Fruit fly (Drosophila melanogaster) whole organism, embryonic: ENCODE data around the gene Tnks.

Experiments used
- Atf3 ChIP-seq: fragments of 200-800 bp; sonication (Bioruptor generic); optimal IDR thresholded peaks from 3 replicates; lab custom pipeline; 2016; ENCODE audit warnings: missing biosample characterization, missing genetic modification characterization
- BEAF-32 ChIP-seq: fragments of 200-800 bp; sonication (Bioruptor generic); optimal IDR thresholded peaks from 3 replicates; lab custom pipeline; 2017; ENCODE audit warnings: missing biosample characterization, missing genetic modification characterization, mild to moderate bottlenecking, moderate library complexity, missing genetic modification reagents
- Bgb ChIP-seq: fragments of 200-800 bp; sonication (Bioruptor generic); IDR thresholded peaks from 2 replicates; pipeline ENCODE4 v1.3.6; 2022; ENCODE audit warnings: missing biosample characterization, missing genetic modification characterization; ENCODE audit not compliant: partially characterized antibody
- BtbVII ChIP-seq: fragments of 200-800 bp; sonication (Bioruptor generic); optimal IDR thresholded peaks from 3 replicates; lab custom pipeline; 2017; ENCODE audit warnings: missing biosample characterization, mild to moderate bottlenecking, missing genetic modification characterization
- CG11247 ChIP-seq: fragments of 200-800 bp; sonication (Bioruptor generic); IDR thresholded peaks from 2 replicates; pipeline ENCODE4 v1.3.6; 2022; ENCODE audit warnings: missing biosample characterization, missing genetic modification characterization
- CG11504 ChIP-seq: fragments of 200-800 bp; sonication (Bioruptor generic); optimal IDR thresholded peaks from 3 replicates; lab custom pipeline; 2019; ENCODE audit warnings: missing biosample characterization, mild to moderate bottlenecking, missing genetic modification characterization, moderate library complexity
- CG12659 ChIP-seq: fragments of 200-800 bp; sonication (Bioruptor generic); optimal IDR thresholded peaks from 3 replicates; lab custom pipeline; 2017; ENCODE audit warnings: mild to moderate bottlenecking, missing biosample characterization, missing genetic modification reagents, missing genetic modification characterization
- CG12769 ChIP-seq: fragments of 200-800 bp; sonication (Bioruptor generic); optimal IDR thresholded peaks from 2 replicates; lab custom pipeline; 2019; ENCODE audit warnings: missing biosample characterization, mild to moderate bottlenecking, missing genetic modification characterization, moderate library complexity
- CG13424 ChIP-seq: fragments of 200-800 bp; sonication (Bioruptor generic); optimal IDR thresholded peaks from 2 replicates; lab custom pipeline; 2019; ENCODE audit warnings: missing biosample characterization, mild to moderate bottlenecking, missing genetic modification characterization, moderate library complexity
- CG14014 ChIP-seq: fragments of 200-800 bp; sonication (Bioruptor generic); IDR thresholded peaks from 2 replicates; pipeline ENCODE4 v1.3.6; 2022; ENCODE audit warnings: missing biosample characterization, missing genetic modification characterization
- CG14667 ChIP-seq: fragments of 200-800 bp; sonication (Bioruptor generic); IDR thresholded peaks from 2 replicates; pipeline ENCODE4 v1.3.6; 2022; ENCODE audit warnings: missing biosample characterization, missing genetic modification characterization
- CG17359 ChIP-seq: fragments of 200-800 bp; sonication (Bioruptor generic); optimal IDR thresholded peaks from 3 replicates; lab custom pipeline; 2018; ENCODE audit warnings: missing biosample characterization, mild to moderate bottlenecking, missing genetic modification characterization, moderate library complexity
- CG17802 ChIP-seq: fragments of 200-800 bp; sonication (Bioruptor generic); optimal IDR thresholded peaks from 2 replicates; lab custom pipeline; 2018; ENCODE audit warnings: missing biosample characterization, mild to moderate bottlenecking, missing genetic modification characterization, moderate library complexity
- CG1832 ChIP-seq: fragments of 200-800 bp; sonication (Bioruptor generic); optimal IDR thresholded peaks from 2 replicates; lab custom pipeline; 2017; ENCODE audit warnings: missing biosample characterization, mild to moderate bottlenecking, missing genetic modification characterization, inconsistent platforms
- CG18476 ChIP-seq: fragments of 200-800 bp; sonication (Bioruptor generic); optimal IDR thresholded peaks from 2 replicates; lab custom pipeline; 2016; ENCODE audit warnings: missing biosample characterization, mild to moderate bottlenecking, missing genetic modification characterization
- CG2116 ChIP-seq: fragments of 200-800 bp; sonication (Bioruptor generic); optimal IDR thresholded peaks from 3 replicates; lab custom pipeline; 2018; ENCODE audit warnings: missing biosample characterization, mild to moderate bottlenecking, missing genetic modification characterization
- CG3065 ChIP-seq: fragments of 200-800 bp; sonication (Bioruptor generic); optimal IDR thresholded peaks from 2 replicates; lab custom pipeline; 2016; ENCODE audit warnings: missing biosample characterization, missing genetic modification characterization
- CG31441 ChIP-seq: fragments of 200-800 bp; sonication (Bioruptor generic); IDR thresholded peaks from 2 replicates; pipeline ENCODE4 v1.3.6; 2022; ENCODE audit warnings: missing biosample characterization, missing genetic modification characterization
- CG34422 ChIP-seq: fragments of 200-800 bp; sonication (Bioruptor generic); IDR thresholded peaks from 3 replicates; pipeline ENCODE4 v1.3.6; 2022; ENCODE audit warnings: missing biosample characterization, missing genetic modification characterization
- CG6683 ChIP-seq: fragments of 200-800 bp; sonication (Bioruptor generic); optimal IDR thresholded peaks from 2 replicates; lab custom pipeline; 2017; ENCODE audit warnings: missing biosample characterization, mild to moderate bottlenecking, missing genetic modification characterization, missing genetic modification reagents
- CG7839 ChIP-seq: fragments of 200-800 bp; sonication (Bioruptor generic); optimal IDR thresholded peaks from 3 replicates; lab custom pipeline; 2018; ENCODE audit warnings: missing biosample characterization, mild to moderate bottlenecking, missing genetic modification characterization, moderate library complexity
- CG9437 ChIP-seq: fragments of 200-800 bp; sonication (Bioruptor generic); optimal IDR thresholded peaks from 2 replicates; lab custom pipeline; 2018; ENCODE audit warnings: missing biosample characterization, mild to moderate bottlenecking, missing genetic modification characterization
- CoRest ChIP-seq: fragments of 200-800 bp; sonication (Bioruptor generic); optimal IDR thresholded peaks from 3 replicates; lab custom pipeline; 2018; ENCODE audit warnings: missing biosample characterization, mild to moderate bottlenecking, missing genetic modification characterization, moderate library complexity
- CrebB ChIP-seq: fragments of 200-800 bp; sonication (Bioruptor generic); optimal IDR thresholded peaks from 3 replicates; lab custom pipeline; 2018; ENCODE audit warnings: missing biosample characterization, mild to moderate bottlenecking, missing genetic modification characterization
- Dll ChIP-seq: fragments of 200-800 bp; sonication (Bioruptor generic); IDR thresholded peaks from 4 replicates; pipeline ENCODE4 v1.3.6; 2022; ENCODE audit warnings: missing biosample characterization, missing genetic modification characterization; ENCODE audit not compliant: partially characterized antibody
- Ets65A ChIP-seq: fragments of 200-800 bp; sonication (Bioruptor generic); peaks from one replicate; lab custom pipeline; 2016; ENCODE audit warnings: missing biosample characterization, missing genetic modification characterization
- H15 ChIP-seq: fragments of 200-800 bp; sonication (Bioruptor generic); IDR thresholded peaks from 3 replicates; pipeline ENCODE4 v1.3.6; 2022; ENCODE audit warnings: missing biosample characterization, missing genetic modification characterization
- NK7.1 ChIP-seq: fragments of 200-800 bp; sonication (Bioruptor generic); optimal IDR thresholded peaks from 3 replicates; lab custom pipeline; 2016; ENCODE audit warnings: missing biosample characterization, missing genetic modification characterization
- NfI ChIP-seq: fragments of 200-800 bp; sonication (Bioruptor generic); optimal IDR thresholded peaks from 3 replicates; lab custom pipeline; 2018; ENCODE audit warnings: missing biosample characterization, mild to moderate bottlenecking, missing genetic modification characterization, moderate library complexity
- Oaz ChIP-seq: fragments of 200-800 bp; sonication (Bioruptor generic); IDR thresholded peaks from 2 replicates; pipeline ENCODE4 v1.3.6; 2022; ENCODE audit warnings: missing biosample characterization, missing genetic modification characterization
- PHDP ChIP-seq: fragments of 200-800 bp; sonication (Bioruptor generic); optimal IDR thresholded peaks from 3 replicates; lab custom pipeline; 2018; ENCODE audit warnings: missing biosample characterization, mild to moderate bottlenecking, missing genetic modification characterization, moderate library complexity
- Sox102F ChIP-seq: fragments of 200-800 bp; sonication (Bioruptor generic); optimal IDR thresholded peaks from 2 replicates; lab custom pipeline; 2018; ENCODE audit warnings: missing biosample characterization, mild to moderate bottlenecking, missing genetic modification characterization, moderate library complexity
- Sry-β ChIP-seq: fragments of 200-800 bp; sonication (Bioruptor generic); optimal IDR thresholded peaks from 2 replicates; lab custom pipeline; 2018; ENCODE audit warnings: missing biosample characterization, mild to moderate bottlenecking, missing genetic modification characterization, moderate library complexity
- Ssrp ChIP-seq: fragments of 200-800 bp; sonication (Bioruptor generic); optimal IDR thresholded peaks from 2 replicates; lab custom pipeline; 2018; ENCODE audit warnings: missing biosample characterization, mild to moderate bottlenecking, missing genetic modification characterization, moderate library complexity
- aop ChIP-seq: fragments of 200-800 bp; sonication (Bioruptor generic); IDR thresholded peaks from 2 replicates; pipeline ENCODE4 v1.3.6; 2022; ENCODE audit warnings: missing biosample characterization, missing genetic modification characterization
- bowl ChIP-seq: fragments of 200-800 bp; sonication (Bioruptor generic); IDR thresholded peaks from 2 replicates; pipeline ENCODE4 v1.3.6; 2022; ENCODE audit warnings: missing biosample characterization, missing genetic modification characterization
- crc ChIP-seq: fragments of 200-800 bp; sonication (Bioruptor generic); optimal IDR thresholded peaks from 2 replicates; lab custom pipeline; 2016; ENCODE audit warnings: missing biosample characterization, missing genetic modification characterization
- dmrt11E ChIP-seq: fragments of 200-800 bp; sonication (Bioruptor generic); optimal IDR thresholded peaks from 3 replicates; lab custom pipeline; 2018; ENCODE audit warnings: missing biosample characterization, mild to moderate bottlenecking, missing genetic modification characterization, moderate library complexity
- dmrt99B ChIP-seq: fragments of 200-800 bp; sonication (Bioruptor generic); optimal IDR thresholded peaks from 2 replicates; lab custom pipeline; 2018; ENCODE audit warnings: missing biosample characterization, mild to moderate bottlenecking, missing genetic modification characterization, moderate library complexity
- gsb-n ChIP-seq: fragments of 200-800 bp; sonication (Bioruptor generic); optimal IDR thresholded peaks from 3 replicates; lab custom pipeline; 2018; ENCODE audit warnings: missing biosample characterization, mild to moderate bottlenecking, missing genetic modification characterization
- jing ChIP-seq: fragments of 200-800 bp; sonication (Bioruptor generic); optimal IDR thresholded peaks from 2 replicates; lab custom pipeline; 2018; ENCODE audit warnings: missing biosample characterization, mild to moderate bottlenecking, missing genetic modification characterization
- kni ChIP-seq: fragments of 200-800 bp; sonication (Bioruptor generic); optimal IDR thresholded peaks from 3 replicates; lab custom pipeline; 2017; ENCODE audit warnings: mild to moderate bottlenecking, missing biosample characterization, missing genetic modification reagents, missing genetic modification characterization
- mam ChIP-seq: fragments of 200-800 bp; sonication (Bioruptor generic); optimal IDR thresholded peaks from 3 replicates; lab custom pipeline; 2016; ENCODE audit warnings: missing biosample characterization, missing genetic modification characterization
- nmo ChIP-seq: fragments of 200-800 bp; sonication (Bioruptor generic); optimal IDR thresholded peaks from 2 replicates; lab custom pipeline; 2018; ENCODE audit warnings: missing biosample characterization, mild to moderate bottlenecking, missing genetic modification characterization, moderate library complexity
- row ChIP-seq: fragments of 200-800 bp; sonication (Bioruptor generic); IDR thresholded peaks from 3 replicates; pipeline ENCODE4 v1.3.6; 2022; ENCODE audit warnings: missing biosample characterization, missing genetic modification characterization
- sens-2 ChIP-seq: fragments of 200-800 bp; sonication (Bioruptor generic); IDR thresholded peaks from 2 replicates; pipeline ENCODE4 v1.3.6; 2022; ENCODE audit warnings: missing biosample characterization, missing genetic modification characterization
- tgo ChIP-seq: fragments of 200-800 bp; sonication (Bioruptor generic); IDR thresholded peaks from 3 replicates; pipeline ENCODE4 v1.3.6; 2022; ENCODE audit warnings: missing biosample characterization, missing genetic modification characterization
- toy ChIP-seq: fragments of 200-800 bp; sonication (Bioruptor generic); IDR thresholded peaks from 2 replicates; pipeline ENCODE4 v1.3.6; 2022; ENCODE audit warnings: missing biosample characterization, missing genetic modification characterization
- trh ChIP-seq: fragments of 200-800 bp; sonication (Bioruptor generic); optimal IDR thresholded peaks from 2 replicates; lab custom pipeline; 2016; ENCODE audit warnings: missing biosample characterization, missing genetic modification characterization
- unpg ChIP-seq: fragments of 200-800 bp; sonication (Bioruptor generic); optimal IDR thresholded peaks from 3 replicates; lab custom pipeline; 2018; ENCODE audit warnings: missing biosample characterization, mild to moderate bottlenecking, missing genetic modification characterization, moderate library complexity
- vvl ChIP-seq: fragments of 200-800 bp; sonication (Bioruptor generic); IDR thresholded peaks from 2 replicates; pipeline ENCODE4 v1.3.6; 2022; ENCODE audit warnings: missing biosample characterization, missing genetic modification characterization

Gene Tnks

DNA sequence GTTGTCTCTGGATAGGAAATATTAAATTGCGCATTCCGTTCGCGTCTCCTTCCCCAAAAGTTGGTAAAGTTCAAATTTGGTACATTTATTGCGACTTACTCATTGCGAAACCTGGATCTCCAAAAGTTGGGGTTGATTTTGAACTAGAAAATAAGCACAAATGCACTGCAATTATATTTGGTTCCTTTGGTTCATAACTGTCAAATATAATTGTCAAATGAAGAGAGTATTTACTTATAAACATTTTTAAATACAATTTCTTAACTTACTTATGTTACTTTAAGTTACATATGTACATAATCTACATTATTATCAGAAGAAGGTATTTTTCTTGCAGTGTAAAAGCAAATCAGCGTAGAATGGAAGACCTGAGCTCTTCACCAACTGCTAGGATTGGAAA, 30.5 kb downstream of the Tnks start (continued):
- TF ChIP-seq gsb-n (tag; lab: Kevin White, UChicago) (peak; percentile 11), CG34422 (GFP tag; lab: Robert Waterston, UW) (peak; percentile 22; the same call in 1 of the 3 replicates), sens-2 (GFP tag; lab: Robert Waterston, UW) (no peak), dmrt99B (tag; lab: Kevin White, UChicago) (peak; percentile 58), CG12659 (GFP tag; lab: Kevin White, UChicago) (no peak), Dll (GFP tag; lab: Robert Waterston, UW) (no peak), Sox102F (GFP tag; lab: Kevin White, UChicago) (peak; percentile 60), nmo (GFP tag; lab: Kevin White, UChicago) (no peak), CG9437 (GFP tag; lab: Kevin White, UChicago) (no peak), CG1832 (no peak), row (peak; percentile 55), toy (GFP tag; lab: Robert Waterston, UW) (no peak), unpg (GFP tag; lab: Kevin White, UChicago) (peak; percentile 62), bowl (no peak), trh (GFP tag; lab: Kevin White, UChicago) (no peak), CG18476 (no peak), Atf3 (GFP tag; lab: Kevin White, UChicago) (no peak), CG3065 (GFP tag; lab: Kevin White, UChicago) (no peak), CG2116 (GFP tag; lab: Kevin White, UChicago) (no peak), vvl (GFP tag; lab: Robert Waterston, UW) (peak; percentile 38), CrebB (tag; lab: Kevin White, UChicago) (no peak), mam (no peak), CG17802 (tag; lab: Kevin White, UChicago) (no peak), NfI (GFP tag; lab: Kevin White, UChicago) (no peak), PHDP (peak; percentile 53), CG31441 (GFP tag; lab: Robert Waterston, UW) (peak; percentile 42; the same call in 1 of the 2 replicates), H15 (GFP tag; lab: Robert Waterston, UW) (no peak), dmrt11E (tag; lab: Kevin White, UChicago) (peak; percentile 20), crc (GFP tag; lab: Kevin White, UChicago) (no peak), CoRest (tag; lab: Kevin White, UChicago) (peak; percentile 18), CG6683 (GFP tag; lab: Kevin White, UChicago) (no peak), CG17359 (tag; lab: Kevin White, UChicago) (peak; percentile 43), Oaz (GFP tag; lab: Robert Waterston, UW) (peak; percentile 30; the same call in 1 of the 2 replicates), Sry-β (GFP tag; lab: Kevin White, UChicago) (no peak), BEAF-32 (no peak), aop (no peak), CG14014 (0 out of 2 replicates have a peak, but pooled peaks have one; percentile 24), CG12769 (peak; percentile 45), CG7839 (tag; lab: Kevin White, UChicago) (peak; percentile 61), CG11247 (GFP tag; lab: Robert Waterston, UW) (no peak), BtbVII (GFP tag; lab: Kevin White, UChicago) (no peak), Ets65A (GFP tag; lab: Kevin White, UChicago) (peak; percentile 63), CG13424 (tag; lab: Kevin White, UChicago) (peak; percentile 20), jing (GFP tag; lab: Kevin White, UChicago) (no peak), NK7.1 (GFP tag; lab: Kevin White, UChicago) (no peak), kni (GFP tag; lab: Kevin White, UChicago) (no peak), Ssrp (tag; lab: Kevin White, UChicago) (peak; percentile 32), CG11504 (tag; lab: Kevin White, UChicago) (peak; percentile 49), CG14667 (GFP tag; lab: Robert Waterston, UW) (no peak), tgo (GFP tag; lab: Robert Waterston, UW) (peak; percentile 53; the same call in 2 of the 3 replicates), Bgb (no peak)
